Worm (Caenorhabditis elegans): ENCODE results near the gene F52H2.5.

F52H2.5 gene

ce11 chrX:2552210-2552674 lies 7.6 kb downstream of the F52H2.5 start, which contains the start of gene aat-3:
aat-3 (plus strand) TSS chrX:2552260.
- TF ChIP-seq F13H6.1 (tag; optimal IDR thresholded peaks at IDR 0.05), result peak; percentile 8
- peak; percentile 15 for TF ChIP-seq nhr-129 (tag; optimal IDR thresholded peaks at IDR 0.05)
- peak; percentile 28 for TF ChIP-seq nhr-25 (tag; optimal IDR thresholded peaks at IDR 0.05)
- no peak for TF ChIP-seq ztf-1 (GFP tag; conservative IDR thresholded peaks at IDR 0.05)

ce11 chrX:2551450-2551849 lies 8.4 kb downstream of the F52H2.5 start:
- TF ChIP-seq alr-1 (tag; optimal IDR thresholded peaks at IDR 0.05), result no peak
- TF ChIP-seq snpc-4 (tag; optimal IDR thresholded peaks at IDR 0.05), result peak; percentile 64

- TF ChIP-seq ceh-16 (tag; optimal IDR thresholded peaks at IDR 0.05) (no peak), Y55F3AM.14 (GFP tag; optimal IDR thresholded peaks at IDR 0.05) (no peak), ama-1 (optimal IDR thresholded peaks at IDR 0.05) (no peak), C34F6.9 (tag; optimal IDR thresholded peaks at IDR 0.05) (peak; percentile 35), unc-55 (GFP tag; optimal IDR thresholded peaks at IDR 0.05) (peak; percentile 48), lsy-2 (tag; optimal IDR thresholded peaks at IDR 0.05) (peak in 1 of 2 experiments; percentile 25)
These were observed 9.2 kb downstream of the F52H2.5 start for ce11 chrX:2550665-2551064.

ce11 chrX:2549322-2549721 lies 10.6 kb downstream of the F52H2.5 start:
- no peak for TF ChIP-seq ztf-4 (tag; optimal IDR thresholded peaks at IDR 0.05)
- peak; percentile 64 for TF ChIP-seq fos-1 (tag; optimal IDR thresholded peaks at IDR 0.05)
- TF ChIP-seq ama-1 (optimal IDR thresholded peaks at IDR 0.05), result no peak
- no peak for TF ChIP-seq R02D3.7 (tag; optimal IDR thresholded peaks at IDR 0.05)
- no peak for TF ChIP-seq nhr-6 (tag; optimal IDR thresholded peaks at IDR 0.05)
- TF ChIP-seq nhr-10 (tag; optimal IDR thresholded peaks at IDR 0.05), result no peak
- TF ChIP-seq ZK546.5 (tag; optimal IDR thresholded peaks at IDR 0.05), result no peak
- TF ChIP-seq mbf-1 (tag; optimal IDR thresholded peaks at IDR 0.05), result no peak
- TF ChIP-seq nhr-237 (tag; optimal IDR thresholded peaks at IDR 0.05), result no peak
- TF ChIP-seq dmd-4 (tag; optimal IDR thresholded peaks at IDR 0.05), result no peak
- TF ChIP-seq unc-39 (tag; optimal IDR thresholded peaks at IDR 0.05), result no peak
- TF ChIP-seq ceh-82 (tag; optimal IDR thresholded peaks at IDR 0.05), result no peak
- TF ChIP-seq nhr-23 (tag; optimal IDR thresholded peaks at IDR 0.05), result no peak
- TF ChIP-seq blmp-1 (tag; optimal IDR thresholded peaks at IDR 0.05; ENCODE audit: insufficient read depth), result no peak
- no peak for TF ChIP-seq lin-39 (tag; optimal IDR thresholded peaks at IDR 0.05)
- TF ChIP-seq crh-2 (tag; optimal IDR thresholded peaks at IDR 0.05), result peak; percentile 58
- no peak for TF ChIP-seq alr-1 (tag; optimal IDR thresholded peaks at IDR 0.05)
- peak; percentile 70 for TF ChIP-seq nhr-129 (tag; optimal IDR thresholded peaks at IDR 0.05)
- peak; percentile 3 for TF ChIP-seq snpc-4 (tag; optimal IDR thresholded peaks at IDR 0.05)
- TF ChIP-seq sma-9 (GFP tag; optimal IDR thresholded peaks at IDR 0.05), result peak; percentile 66
- TF ChIP-seq sma-9 (tag; optimal IDR thresholded peaks at IDR 0.05), result no peak
- TF ChIP-seq skn-1 (tag; optimal IDR thresholded peaks at IDR 0.05), result no peak
- TF ChIP-seq lin-13 (GFP tag; optimal IDR thresholded peaks at IDR 0.05), result peak; percentile 61
- TF ChIP-seq peb-1 (tag; optimal IDR thresholded peaks at IDR 0.05), result no peak
- TF ChIP-seq F13H6.1 (tag; optimal IDR thresholded peaks at IDR 0.05), result peak; percentile 74
- no peak for TF ChIP-seq egl-27 (tag; optimal IDR thresholded peaks at IDR 0.05)
- no peak for TF ChIP-seq ceh-16 (tag; optimal IDR thresholded peaks at IDR 0.05)
- TF ChIP-seq C34F6.9 (tag; optimal IDR thresholded peaks at IDR 0.05), result peak; percentile 53
- no peak for TF ChIP-seq aly-2 (tag; optimal IDR thresholded peaks at IDR 0.05)
- peak in 1 of 2 experiments; percentile 54 for TF ChIP-seq mdl-1 (tag; optimal IDR thresholded peaks at IDR 0.05)
- TF ChIP-seq nhr-21 (tag; optimal IDR thresholded peaks at IDR 0.05), result peak; percentile 66
- peak; percentile 35 to 67 for TF ChIP-seq lsy-2 (tag; optimal IDR thresholded peaks at IDR 0.05)
- no peak for TF ChIP-seq ztf-1 (GFP tag; conservative IDR thresholded peaks at IDR 0.05)
- no peak for TF ChIP-seq nhr-12 (tag; optimal IDR thresholded peaks at IDR 0.05)
- peak; percentile 55 for TF ChIP-seq unc-55 (GFP tag; optimal IDR thresholded peaks at IDR 0.05)
- TF ChIP-seq sem-4 (tag; optimal IDR thresholded peaks at IDR 0.05), result peak; percentile 13
- TF ChIP-seq Y55F3AM.14 (GFP tag; optimal IDR thresholded peaks at IDR 0.05), result no peak
- TF ChIP-seq nhr-77 (tag; optimal IDR thresholded peaks at IDR 0.05), result no peak
- no peak for TF ChIP-seq unc-62 (GFP tag; optimal IDR thresholded peaks at IDR 0.05)
- no peak for TF ChIP-seq elt-3 (tag; optimal IDR thresholded peaks at IDR 0.05)
- TF ChIP-seq ztf-11 (tag; optimal IDR thresholded peaks at IDR 0.05), result no peak
- TF ChIP-seq zag-1 (tag; optimal IDR thresholded peaks at IDR 0.05), result peak; percentile 18
- no peak for TF ChIP-seq nhr-11 (tag; optimal IDR thresholded peaks at IDR 0.05)
- TF ChIP-seq mab-5 (tag; optimal IDR thresholded peaks at IDR 0.05), result no peak
- peak; percentile 4 for TF ChIP-seq nhr-25 (tag; optimal IDR thresholded peaks at IDR 0.05)
- TF ChIP-seq lin-11 (tag; optimal IDR thresholded peaks at IDR 0.05), result peak; percentile 30
- peak; percentile 49 for TF ChIP-seq gmeb-1 (tag; optimal IDR thresholded peaks at IDR 0.05)
- TF ChIP-seq sma-3 (GFP tag; optimal IDR thresholded peaks at IDR 0.05), result peak; percentile 37

Data from whole organism, L2 larva.